Fruit fly (Drosophila melanogaster) whole organism, embryonic: ENCODE data around the gene CG15254.

Source experiments
- Atf3 ChIP-seq: fragments of 200-800 bp; sonication (Bioruptor generic); optimal IDR thresholded peaks from 3 replicates; lab custom pipeline; 2016; ENCODE audit warnings: missing biosample characterization, missing genetic modification characterization
- Awh ChIP-seq: fragments of 200-800 bp; sonication (Bioruptor generic); IDR thresholded peaks from 2 replicates; pipeline ENCODE4, ENCODE4 v1.3.6; 2022; ENCODE audit warnings: missing biosample characterization, missing genetic modification characterization
- Bgb ChIP-seq: fragments of 200-800 bp; sonication (Bioruptor generic); IDR thresholded peaks from 2 replicates; pipeline ENCODE4 v1.3.6; 2022; ENCODE audit warnings: missing biosample characterization, missing genetic modification characterization; ENCODE audit not compliant: partially characterized antibody
- CG11247 ChIP-seq: fragments of 200-800 bp; sonication (Bioruptor generic); IDR thresholded peaks from 2 replicates; pipeline ENCODE4 v1.3.6; 2022; ENCODE audit warnings: missing biosample characterization, missing genetic modification characterization
- CG11504 ChIP-seq: fragments of 200-800 bp; sonication (Bioruptor generic); optimal IDR thresholded peaks from 3 replicates; lab custom pipeline; 2019; ENCODE audit warnings: missing biosample characterization, mild to moderate bottlenecking, missing genetic modification characterization, moderate library complexity
- CG11696 ChIP-seq: fragments of 200-800 bp; sonication (Bioruptor generic); IDR thresholded peaks from 2 replicates; pipeline ENCODE4 v1.3.6; 2022; ENCODE audit warnings: missing biosample characterization, missing genetic modification characterization
- CG12104 ChIP-seq: fragments of 200-800 bp; sonication (Bioruptor generic); optimal IDR thresholded peaks from 3 replicates; lab custom pipeline; 2016; ENCODE audit warnings: missing biosample characterization, missing genetic modification characterization
- CG12155 ChIP-seq: fragments of 200-800 bp; sonication (Bioruptor generic); optimal IDR thresholded peaks from 3 replicates; lab custom pipeline; 2016; ENCODE audit warnings: missing biosample characterization, missing genetic modification characterization
- CG12942 ChIP-seq: fragments of 200-800 bp; sonication (Bioruptor generic); optimal IDR thresholded peaks from 3 replicates; lab custom pipeline; 2016; ENCODE audit warnings: missing biosample characterization, missing genetic modification characterization
- CG17361 ChIP-seq: fragments of 200-800 bp; sonication (Bioruptor generic); IDR thresholded peaks from 3 replicates; pipeline ENCODE4 v1.3.6; 2022; ENCODE audit warnings: missing biosample characterization, missing genetic modification characterization
- CG17568 ChIP-seq: fragments of 200-800 bp; sonication (Bioruptor generic); optimal IDR thresholded peaks from 2 replicates; lab custom pipeline; 2018; ENCODE audit warnings: missing biosample characterization, mild to moderate bottlenecking, missing genetic modification characterization, moderate library complexity
- CG31441 ChIP-seq: fragments of 200-800 bp; sonication (Bioruptor generic); IDR thresholded peaks from 2 replicates; pipeline ENCODE4 v1.3.6; 2022; ENCODE audit warnings: missing biosample characterization, missing genetic modification characterization
- CG32767 ChIP-seq: fragments of 200-800 bp; sonication (Bioruptor generic); IDR thresholded peaks from 2 replicates; pipeline ENCODE4 v1.3.6; 2022; ENCODE audit warnings: missing biosample characterization, missing genetic modification characterization
- CG32772 ChIP-seq: fragments of 200-800 bp; sonication (Bioruptor generic); IDR thresholded peaks from 2 replicates; pipeline ENCODE4 v1.3.6; 2022; ENCODE audit warnings: missing biosample characterization, missing genetic modification characterization
- CG33213 ChIP-seq: fragments of 200-800 bp; sonication (Bioruptor generic); optimal IDR thresholded peaks from 3 replicates; lab custom pipeline; 2016; ENCODE audit warnings: missing biosample characterization, missing genetic modification characterization
- CG6765 ChIP-seq: fragments of 200-800 bp; sonication (Bioruptor generic); optimal IDR thresholded peaks from 3 replicates; lab custom pipeline; 2017; ENCODE audit warnings: missing biosample characterization, mild to moderate bottlenecking, missing genetic modification characterization
- CG8281 ChIP-seq: fragments of 200-800 bp; sonication (Bioruptor generic); optimal IDR thresholded peaks from 2 replicates; lab custom pipeline; 2018; ENCODE audit warnings: missing biosample characterization, mild to moderate bottlenecking, missing genetic modification characterization, moderate library complexity
- CG9727 ChIP-seq: fragments of 200-800 bp; sonication (Bioruptor generic); optimal IDR thresholded peaks from 3 replicates; lab custom pipeline; 2017; ENCODE audit warnings: missing biosample characterization, mild to moderate bottlenecking, missing genetic modification characterization
- CG9797 ChIP-seq: fragments of 200-800 bp; sonication (Bioruptor generic); optimal IDR thresholded peaks from 3 replicates; lab custom pipeline; 2018; ENCODE audit warnings: missing biosample characterization, mild to moderate bottlenecking, missing genetic modification characterization
- CG9817 ChIP-seq: fragments of 200-800 bp; sonication (Bioruptor generic); optimal IDR thresholded peaks from 2 replicates; lab custom pipeline; 2018; ENCODE audit warnings: missing biosample characterization, mild to moderate bottlenecking, missing genetic modification characterization, moderate library complexity
- CG9932 ChIP-seq: fragments of 200-800 bp; sonication (Bioruptor generic); IDR thresholded peaks from 2 replicates; pipeline ENCODE4 v1.3.6; 2022; ENCODE audit warnings: missing biosample characterization, missing genetic modification characterization
- Doc2 ChIP-seq: fragments of 200-800 bp; sonication (Bioruptor generic); IDR thresholded peaks from 2 replicates; pipeline ENCODE4 v1.3.6; 2022; ENCODE audit warnings: missing biosample characterization, missing genetic modification characterization
- Dref ChIP-seq: fragments of 200-800 bp; sonication (Bioruptor generic); IDR thresholded peaks from 2 replicates; pipeline ENCODE4 v1.3.6; 2022; ENCODE audit warnings: missing biosample characterization, missing genetic modification characterization
- Gsc ChIP-seq: fragments of 200-800 bp; sonication (Bioruptor generic); IDR thresholded peaks from 2 replicates; pipeline ENCODE4 v1.3.6; 2022; ENCODE audit warnings: missing biosample characterization, missing genetic modification characterization
- HLH3B ChIP-seq: fragments of 200-800 bp; sonication (Bioruptor generic); IDR thresholded peaks from 2 replicates; pipeline ENCODE4 v1.3.6; 2022; ENCODE audit warnings: missing biosample characterization, missing genetic modification characterization
- Hmr ChIP-seq: fragments of 200-800 bp; sonication (Bioruptor generic); optimal IDR thresholded peaks from 3 replicates; lab custom pipeline; 2017; ENCODE audit warnings: mild to moderate bottlenecking, missing biosample characterization, missing genetic modification reagents, missing genetic modification characterization
- Hr51 ChIP-seq, 2 experiments: fragments of 200-800 bp; sonication (Bioruptor generic); optimal IDR thresholded peaks; 2 replicates in 1 of 2; 3 replicates in 1 of 2; lab custom pipeline; 2016 to 2018; ENCODE audit warnings: missing biosample characterization in 2 of 2, missing genetic modification characterization in 2 of 2, mild to moderate bottlenecking in 1 of 2, moderate library complexity in 1 of 2
- Lhr ChIP-seq: fragments of 200-800 bp; sonication (Bioruptor generic); optimal IDR thresholded peaks from 3 replicates; lab custom pipeline; 2017; ENCODE audit warnings: mild to moderate bottlenecking, missing biosample characterization, missing genetic modification reagents, missing genetic modification characterization
- MTF-1 ChIP-seq: fragments of 200-800 bp; sonication (Bioruptor generic); optimal IDR thresholded peaks from 2 replicates; lab custom pipeline; 2018; ENCODE audit warnings: missing biosample characterization, mild to moderate bottlenecking, missing genetic modification characterization, borderline replicate concordance
- NC2β ChIP-seq: fragments of 200-800 bp; sonication (Bioruptor generic); optimal IDR thresholded peaks from 2 replicates; lab custom pipeline; 2016; ENCODE audit warnings: missing biosample characterization, missing genetic modification characterization
- NFAT ChIP-seq: fragments of 200-800 bp; sonication (Bioruptor generic); IDR thresholded peaks from 2 replicates; pipeline ENCODE4 v1.3.6; 2022; ENCODE audit warnings: missing biosample characterization, missing genetic modification characterization
- Ravus ChIP-seq: fragments of 200-800 bp; sonication (Bioruptor generic); IDR thresholded peaks from 2 replicates; pipeline ENCODE4 v1.3.6; 2022; ENCODE audit warnings: missing biosample characterization, missing genetic modification characterization
- Rx ChIP-seq: fragments of 200-800 bp; sonication (Bioruptor generic); IDR thresholded peaks from 2 replicates; pipeline ENCODE4 v1.3.6; 2022; ENCODE audit warnings: missing biosample characterization, missing genetic modification characterization
- Scr ChIP-seq: fragments of 200-800 bp; sonication (Bioruptor generic); IDR thresholded peaks from 2 replicates; pipeline ENCODE4 v1.3.6; 2022; ENCODE audit warnings: missing biosample characterization, missing genetic modification characterization; ENCODE audit not compliant: partially characterized antibody
- Six4 ChIP-seq: fragments of 200-800 bp; sonication (Bioruptor generic); optimal IDR thresholded peaks from 2 replicates; lab custom pipeline; 2016; ENCODE audit warnings: missing biosample characterization, missing genetic modification characterization
- abd-A ChIP-seq: fragments of 200-800 bp; sonication (Bioruptor generic); optimal IDR thresholded peaks from 3 replicates; lab custom pipeline; 2019; ENCODE audit warnings: missing biosample characterization, mild to moderate bottlenecking, missing genetic modification characterization, moderate library complexity
- dimm ChIP-seq: fragments of 200-800 bp; sonication (Bioruptor generic); IDR thresholded peaks from 2 replicates; pipeline ENCODE4 v1.3.6; 2022; ENCODE audit warnings: missing biosample characterization, missing genetic modification characterization
- fru ChIP-seq: fragments of >200 bp; optimal IDR thresholded peaks from 2 replicates; lab custom pipeline; 2017
- h ChIP-seq: fragments of >200 bp; optimal IDR thresholded peaks from 2 replicates; lab custom pipeline; 2017
- hbn ChIP-seq: fragments of 200-800 bp; sonication (Bioruptor generic); IDR thresholded peaks from 2 replicates; pipeline ENCODE4 v1.3.6; 2022; ENCODE audit warnings: missing biosample characterization, missing genetic modification characterization; ENCODE audit not compliant: partially characterized antibody
- jigr1 ChIP-seq: fragments of 200-800 bp; sonication (Bioruptor generic); IDR thresholded peaks from 3 replicates; pipeline ENCODE4 v1.3.6; 2022; ENCODE audit warnings: missing biosample characterization, missing genetic modification characterization
- jing ChIP-seq: fragments of 200-800 bp; sonication (Bioruptor generic); optimal IDR thresholded peaks from 2 replicates; lab custom pipeline; 2018; ENCODE audit warnings: missing biosample characterization, mild to moderate bottlenecking, missing genetic modification characterization
- luna ChIP-seq: fragments of 200-800 bp; sonication (Bioruptor generic); optimal IDR thresholded peaks from 2 replicates; lab custom pipeline; 2016; ENCODE audit warnings: missing biosample characterization, missing genetic modification characterization
- org-1 ChIP-seq: fragments of 200-800 bp; sonication (Bioruptor generic); optimal IDR thresholded peaks from 2 replicates; lab custom pipeline; 2017; ENCODE audit warnings: missing biosample characterization, missing genetic modification characterization
- p53 ChIP-seq: fragments of 200-800 bp; sonication (Bioruptor generic); optimal IDR thresholded peaks from 2 replicates; lab custom pipeline; 2016; ENCODE audit warnings: missing biosample characterization, missing genetic modification characterization
- pan ChIP-seq, 4 experiments: fragments of >200 bp in 3 of 4; fragments of 200-800 bp in 1 of 4; sonication (Bioruptor generic) in 1 of 4; optimal IDR thresholded peaks in 3 of 4; IDR thresholded peaks in 1 of 4; 2 replicates each; pipeline versions ENCODE4 v1.3.6 to Lab custom; 2017 to 2022; ENCODE audit warnings: missing biosample characterization in 2 of 4, missing genetic modification characterization in 2 of 4, mixed read lengths in 1 of 4
- pfk ChIP-seq: fragments of 200-800 bp; sonication (Bioruptor generic); optimal IDR thresholded peaks from 2 replicates; lab custom pipeline; 2018; ENCODE audit warnings: missing biosample characterization, mild to moderate bottlenecking, missing genetic modification characterization, moderate library complexity
- ranshi ChIP-seq: fragments of 200-800 bp; sonication (Bioruptor generic); IDR thresholded peaks from 2 replicates; pipeline ENCODE4 v1.3.6; 2022; ENCODE audit warnings: missing biosample characterization, missing genetic modification characterization
- shn ChIP-seq: fragments of 200-800 bp; sonication (Bioruptor generic); optimal IDR thresholded peaks from 3 replicates; lab custom pipeline; 2016; ENCODE audit warnings: missing biosample characterization, missing genetic modification characterization
- sisA ChIP-seq: fragments of 200-800 bp; sonication (Bioruptor generic); IDR thresholded peaks from 2 replicates; pipeline ENCODE4 v1.3.6; 2022; ENCODE audit warnings: missing biosample characterization, missing genetic modification characterization
- vfl ChIP-seq: fragments of 200-800 bp; sonication (Bioruptor generic); optimal IDR thresholded peaks from 2 replicates; lab custom pipeline; 2016; ENCODE audit warnings: missing biosample characterization, missing genetic modification characterization

Gene CG15254

dm6 chr2L:15629596-15630168 is 15.1 kb upstream of the CG15254 start, which contains the start of gene CG18480 (continued):
- TF ChIP-seq p53 (GFP tag; lab: Kevin White, UChicago) (no peak), h (lab: Kevin White, UChicago) (no peak), CG8281 (no peak), NC2β (no peak), CG9932 (GFP tag; lab: Robert Waterston, UW) (peak; percentile 65), shn (GFP tag; lab: Kevin White, UChicago) (peak; percentile 41), CG17568 (GFP tag; lab: Kevin White, UChicago) (no peak), NFAT (peak; percentile 56), CG12155 (GFP tag; lab: Kevin White, UChicago) (peak; percentile 36), Gsc (GFP tag; lab: Robert Waterston, UW) (no peak), CG11504 (peak; percentile 44), Rx (GFP tag; lab: Robert Waterston, UW) (no peak), CG12104 (GFP tag; lab: Kevin White, UChicago) (no peak), CG6765 (GFP tag; lab: Kevin White, UChicago) (no peak), hbn (GFP tag; lab: Robert Waterston, UW) (no peak), fru (lab: Kevin White, UChicago) (no peak), abd-A (tag; lab: Kevin White, UChicago) (no peak), Dref (0 out of 2 replicates have a peak, but pooled peaks have one; percentile 5), Scr (no peak), Lhr (GFP tag; lab: Kevin White, UChicago) (no peak), vfl (GFP tag; lab: Kevin White, UChicago) (no peak), CG12942 (GFP tag; lab: Kevin White, UChicago) (no peak), jigr1 (GFP tag; lab: Robert Waterston, UW) (no peak), org-1 (GFP tag; lab: Kevin White, UChicago) (peak; percentile 0), Atf3 (GFP tag; lab: Kevin White, UChicago) (no peak), jing (GFP tag; lab: Kevin White, UChicago) (no peak), ranshi (0 out of 2 replicates have a peak, but pooled peaks have one; percentile 29), sisA (GFP tag; lab: Robert Waterston, UW) (no peak), luna (GFP tag; lab: Kevin White, UChicago) (no peak), CG9797 (GFP tag; lab: Kevin White, UChicago) (no peak), Ravus (no peak), dimm (GFP tag; lab: Robert Waterston, UW) (no peak), MTF-1 (no peak), Six4 (no peak), pfk (no peak), CG31441 (GFP tag; lab: Robert Waterston, UW) (no peak; the same call in 1 of the 2 replicates), CG11247 (GFP tag; lab: Robert Waterston, UW) (no peak; the same call in 1 of the 2 replicates), Hr51 (GFP tag; optimal IDR thresholded peaks at IDR 0.05; lab: Kevin White, UChicago) (peak; percentile 11 to 36), CG11696 (GFP tag; lab: Robert Waterston, UW) (0 out of 2 replicates have a peak, but pooled peaks have one; percentile 16), CG17361 (GFP tag; lab: Robert Waterston, UW) (no peak), CG33213 (GFP tag; lab: Kevin White, UChicago) (no peak), CG32772 (GFP tag; lab: Robert Waterston, UW) (no peak), Doc2 (GFP tag; lab: Robert Waterston, UW) (no peak), Bgb (GFP tag; lab: Robert Waterston, UW) (no peak), CG32767 (GFP tag; lab: Robert Waterston, UW) (no peak), pan (optimal IDR thresholded peaks at IDR 0.05; lab: Kevin White, UChicago) (no peak), pan (GFP tag; optimal IDR thresholded peaks at IDR 0.05 in 1 of 2, IDR thresholded peaks at IDR 0.05 in 1 of 2) (peak in 1 of 2 experiments; percentile 46), CG9817 (tag; lab: Kevin White, UChicago) (peak; percentile 54), CG9727 (GFP tag; lab: Kevin White, UChicago) (peak; percentile 9), HLH3B (0 out of 2 replicates have a peak, but pooled peaks have one; percentile 44), Hmr (GFP tag; lab: Kevin White, UChicago) (peak; percentile 47), Awh (GFP tag; lab: Robert Waterston, UW) (no peak)
